Fruit fly (Drosophila melanogaster) whole organism: ENCODE measurements around the gene CG2991.

Source experiments
- CG8478 ChIP-seq: fragments of >200 bp; optimal IDR thresholded peaks from 2 replicates; lab custom pipeline; 2018; ENCODE audit warnings: inconsistent platforms
- Dll ChIP-seq: fragments of >200 bp; optimal IDR thresholded peaks from 2 replicates; lab custom pipeline; 2017
- EcR ChIP-seq, 2 experiments: fragments of >200 bp; optimal IDR thresholded peaks; 2 replicates each; lab custom pipeline; 2017; ENCODE audit warnings: missing biosample characterization in 2 of 2, missing genetic modification characterization in 2 of 2, missing genetic modification reagents in 2 of 2
- pan ChIP-seq: fragments of >200 bp; optimal IDR thresholded peaks from 2 replicates; lab custom pipeline; 2017
- usp ChIP-seq: fragments of >200 bp; optimal IDR thresholded peaks from 2 replicates; lab custom pipeline; 2017; ENCODE audit warnings: missing biosample characterization, missing genetic modification characterization, mixed read lengths

dm6 chr2L:2815673-2816072 lies 41.3 kb upstream of the CG2991 start, which contains the start of gene G6P:
- TF ChIP-seq Dll (lab: Kevin White, UChicago): no peak
- no peak for TF ChIP-seq CG8478 (lab: Kevin White, UChicago)
- TF ChIP-seq usp: no peak
- no peak for TF ChIP-seq EcR (GFP tag; optimal IDR thresholded peaks at IDR 0.05; lab: Kevin White, UChicago)
- TF ChIP-seq pan (lab: Kevin White, UChicago): no peak
